Fruit fly (Drosophila melanogaster): Measurements from ENCODE around the gene Ccdc85.

The Ccdc85 gene

dm6 chr2L:2969438-2969837, 29.6 kb upstream of the Ccdc85 start, which contains the start of gene Ts (continued):
- TF ChIP-seq E2f2 (GFP tag; IDR thresholded peaks at IDR 0.05) (peak; percentile 92), lbe (GFP tag; optimal IDR thresholded peaks at IDR 0.05) (peak; percentile 32), Pdp1 (GFP tag; optimal IDR thresholded peaks at IDR 0.05) (peak in 1 of 2 experiments; percentile 92), bbx (GFP tag; IDR thresholded peaks at IDR 0.05; ENCODE audit: partially characterized antibody) (peak; percentile 89), CG31224 (GFP tag; IDR thresholded peaks at IDR 0.05) (no peak), BEAF-32 (GFP tag; optimal IDR thresholded peaks at IDR 0.05) (peak; percentile 65), vnd (GFP tag; IDR thresholded peaks at IDR 0.05; ENCODE audit: partially characterized antibody) (peak; percentile 60; the same call in 2 of the 3 replicates), CG14710 (tag; optimal IDR thresholded peaks at IDR 0.05) (peak; percentile 3), pzg (GFP tag; optimal IDR thresholded peaks at IDR 0.05) (peak; percentile 60), ato (GFP tag; IDR thresholded peaks at IDR 0.05; ENCODE audit: partially characterized antibody) (peak; percentile 83), CG11456 (GFP tag; IDR thresholded peaks at IDR 0.05) (no peak), nerfin-2 (GFP tag; IDR thresholded peaks at IDR 0.05; ENCODE audit: partially characterized antibody) (peak; percentile 79), Bgb (GFP tag; IDR thresholded peaks at IDR 0.05; ENCODE audit: partially characterized antibody) (peak; percentile 88), CG14860 (GFP tag; IDR thresholded peaks at IDR 0.05; ENCODE audit: partially characterized antibody) (peak; percentile 58), CG1603 (tag; optimal IDR thresholded peaks at IDR 0.05) (peak; percentile 55), CG13287 (GFP tag; IDR thresholded peaks at IDR 0.05; ENCODE audit: partially characterized antibody) (peak; percentile 87), trem (tag; optimal IDR thresholded peaks at IDR 0.05) (peak; percentile 58), CG2129 (GFP tag; IDR thresholded peaks at IDR 0.05; ENCODE audit: partially characterized antibody) (peak; percentile 16; the same call in 1 of the 2 replicates), Sry-δ (GFP tag; optimal IDR thresholded peaks at IDR 0.05) (peak; percentile 86), CG15514 (GFP tag; optimal IDR thresholded peaks at IDR 0.05) (peak; percentile 56), sna (GFP tag; IDR thresholded peaks at IDR 0.05; ENCODE audit: partially characterized antibody) (peak; percentile 70), MESR4 (GFP tag; optimal IDR thresholded peaks at IDR 0.05) (peak; percentile 30), hbn (GFP tag; IDR thresholded peaks at IDR 0.05; ENCODE audit: partially characterized antibody) (peak; percentile 67), CG9797 (GFP tag; optimal IDR thresholded peaks at IDR 0.05) (peak; percentile 18), CG6791 (GFP tag; IDR thresholded peaks at IDR 0.05; ENCODE audit: partially characterized antibody) (peak; percentile 82), Dref (GFP tag; IDR thresholded peaks at IDR 0.05) (peak; percentile 86), CG7357 (GFP tag; IDR thresholded peaks at IDR 0.05) (no peak), ems (GFP tag; optimal IDR thresholded peaks at IDR 0.05) (no peak), HLH4C (GFP tag; IDR thresholded peaks at IDR 0.05; ENCODE audit: partially characterized antibody) (peak; percentile 84), tna (GFP tag; IDR thresholded peaks at IDR 0.05; ENCODE audit: partially characterized antibody) (peak; percentile 84), zen (tag; optimal IDR thresholded peaks at IDR 0.05) (no peak), CG7963 (GFP tag; IDR thresholded peaks at IDR 0.05; ENCODE audit: partially characterized antibody) (peak; percentile 63; the same call in 2 of the 3 replicates), zen2 (GFP tag; IDR thresholded peaks at IDR 0.05; ENCODE audit: partially characterized antibody) (peak; percentile 76), hb (GFP tag; IDR thresholded peaks at IDR 0.05; ENCODE audit: partially characterized antibody) (peak; percentile 74), CG11695 (GFP tag; IDR thresholded peaks at IDR 0.05) (no peak), inv (GFP tag; IDR thresholded peaks at IDR 0.05; ENCODE audit: partially characterized antibody) (peak; percentile 43; the same call in 1 of the 2 replicates)

DNA sequence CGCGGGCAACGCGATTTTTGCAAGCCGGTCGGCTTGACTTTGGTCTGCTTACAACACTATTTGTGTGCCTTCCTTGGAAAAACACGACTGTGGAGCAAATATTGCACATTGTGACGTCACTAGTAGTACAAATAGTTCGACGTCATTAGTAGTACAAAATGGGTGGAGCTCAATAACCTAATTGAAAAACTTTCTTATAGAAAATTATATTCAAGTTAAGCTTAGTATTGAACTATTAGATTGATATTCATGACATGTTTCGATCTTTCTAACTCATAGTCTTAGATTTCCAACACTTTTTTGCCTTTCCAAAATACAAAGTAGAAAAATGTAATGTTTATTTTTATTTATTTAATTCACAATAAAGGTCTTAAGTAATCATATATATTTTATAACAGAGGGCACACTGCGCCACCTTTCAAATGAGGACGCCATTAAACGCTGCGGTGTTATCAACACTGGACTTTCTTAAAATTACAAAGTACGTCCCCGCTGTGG, 26.6 kb upstream of the Ccdc85 start, which contains the start of the genes Rrp1 and gammaTub23C:
Gene Rrp1, minus strand, starts transcription at position 70 of the 498 bp plus-strand sequence.
Gene gammaTub23C, plus strand, starts transcription at position 453 of the 498 bp plus-strand sequence.
- TF ChIP-seq CG11093 (GFP tag; IDR thresholded peaks at IDR 0.05), result peak; percentile 88; the same call in 2 of the 3 replicates
- TF ChIP-seq CG2199 (GFP tag; IDR thresholded peaks at IDR 0.05), result no peak
- TF ChIP-seq maf-S (GFP tag; optimal IDR thresholded peaks at IDR 0.05), result peak; percentile 63
- TF ChIP-seq toy (GFP tag; IDR thresholded peaks at IDR 0.05), result 0 out of 2 replicates have a peak, but pooled peaks have one; percentile 17
- peak; percentile 66; the same call in 1 of the 2 replicates for TF ChIP-seq CG1024 (GFP tag; IDR thresholded peaks at IDR 0.05)
- no peak for TF ChIP-seq C15 (GFP tag; IDR thresholded peaks at IDR 0.05)
- peak; percentile 88 for TF ChIP-seq CG2120 (GFP tag; optimal IDR thresholded peaks at IDR 0.05)
- TF ChIP-seq Sry-β (GFP tag; optimal IDR thresholded peaks at IDR 0.05), result peak; percentile 61
- TF ChIP-seq E2f2 (GFP tag; IDR thresholded peaks at IDR 0.05), result peak; percentile 68
- peak; percentile 91 for TF ChIP-seq sug (tag; optimal IDR thresholded peaks at IDR 0.05)
- peak; percentile 93 for TF ChIP-seq ind (GFP tag; optimal IDR thresholded peaks at IDR 0.05)
- peak; percentile 83 for TF ChIP-seq Rfx (GFP tag; IDR thresholded peaks at IDR 0.05)
- TF ChIP-seq fd64A (GFP tag; optimal IDR thresholded peaks at IDR 0.05), result peak; percentile 46
- peak; percentile 86 for TF ChIP-seq CG10654 (GFP tag; optimal IDR thresholded peaks at IDR 0.05)

Measured in whole organism, embryonic.